Worm (Caenorhabditis elegans) whole organism, young adult: Measurements from ENCODE around the gene M110.3.

Experiments used
- K11D2.4 ChIP-seq: fragments of 200-800 bp; sonication (Bioruptor generic); IDR thresholded peaks from 2 replicates; pipeline ENCODE4 v1.3.6; 2022; ENCODE audit warnings: missing genetic modification reagents, missing genetic modification characterization, missing compliant biosample characterization
- bed-2 ChIP-seq: fragments of 200-800 bp; sonication (Bioruptor generic); IDR thresholded peaks from 2 replicates; pipeline ENCODE4 v1.3.6; 2022; ENCODE audit warnings: missing genetic modification reagents, missing genetic modification characterization, missing compliant biosample characterization
- die-1 ChIP-seq: sonication (generic microtip); optimal IDR thresholded peaks from 2 replicates; lab custom pipeline; 2016; ENCODE audit warnings: missing genotype, mild to moderate bottlenecking, missing genetic modification characterization, missing compliant biosample characterization
- dpl-1 ChIP-seq: fragments of 150-350 bp; optimal IDR thresholded peaks from 2 replicates; lab custom pipeline; 2014; ENCODE audit warnings: missing biosample characterization, missing genetic modification reagents, missing genetic modification characterization
- nhr-80 ChIP-seq: sonication (generic microtip); optimal IDR thresholded peaks from 2 replicates; lab custom pipeline; 2016; ENCODE audit warnings: missing genetic modification characterization, missing compliant biosample characterization
- sea-2 ChIP-seq: fragments of 200-800 bp; sonication (Bioruptor generic); IDR thresholded peaks from 2 replicates; pipeline ENCODE4 v1.3.6; 2022; ENCODE audit warnings: missing genetic modification characterization, missing compliant biosample characterization
- unc-62 ChIP-seq: fragments of 150-350 bp; optimal IDR thresholded peaks from 2 replicates; lab custom pipeline; 2014; ENCODE audit warnings: missing biosample characterization, missing genetic modification reagents, missing genetic modification characterization
- ztf-22 ChIP-seq: fragments of 200-800 bp; sonication (Bioruptor generic); optimal IDR thresholded peaks from 2 replicates; lab custom pipeline; 2018; ENCODE audit warnings: mild to moderate bottlenecking, missing genetic modification characterization, moderate library complexity, missing compliant biosample characterization

- TF ChIP-seq bed-2 (GFP tag; lab: Robert Waterston, UW) (no peak), sea-2 (no peak), dpl-1 (no peak), ztf-22 (GFP tag; lab: Kevin White, UChicago) (no peak), nhr-80 (tag; lab: Kevin White, UChicago) (no peak), die-1 (tag; lab: Kevin White, UChicago) (no peak), unc-62 (no peak), K11D2.4 (no peak)
Observed at ce11 chrII:8223945-8224344, 7.5 kb upstream of the M110.3 start.
